Worm (Caenorhabditis elegans) whole organism, mixed stage, embryonic: Measurements from ENCODE around the gene nas-3.

ENCODE experiments used
- M03D4.4 ChIP-seq: sonication (generic microtip); optimal IDR thresholded peaks from 2 replicates; lab custom pipeline; 2017; ENCODE audit warnings: mild to moderate bottlenecking, missing genetic modification characterization, missing compliant biosample characterization
- bed-3 ChIP-seq: fragments of 200-800 bp; sonication (Bioruptor generic); optimal IDR thresholded peaks from 3 replicates; lab custom pipeline; 2018; ENCODE audit warnings: mild to moderate bottlenecking, missing genetic modification characterization, moderate library complexity, missing compliant biosample characterization
- ceh-39 ChIP-seq: fragments of 150-350 bp; optimal IDR thresholded peaks from 2 replicates; lab custom pipeline; 2014; ENCODE audit warnings: missing biosample characterization, missing genetic modification characterization
- ceh-43 ChIP-seq: fragments of 200-800 bp; sonication (Bioruptor generic); optimal IDR thresholded peaks from 2 replicates; lab custom pipeline; 2018; ENCODE audit warnings: mild to moderate bottlenecking, missing genetic modification characterization, moderate library complexity, missing compliant biosample characterization
- ceh-83 ChIP-seq: fragments of 200-800 bp; sonication (Bioruptor generic); optimal IDR thresholded peaks from 2 replicates; lab custom pipeline; 2018; ENCODE audit warnings: mild to moderate bottlenecking, missing genetic modification characterization, missing compliant biosample characterization
- ces-1 ChIP-seq: fragments of 150-350 bp; optimal IDR thresholded peaks from 2 replicates; lab custom pipeline; 2014; ENCODE audit warnings: missing biosample characterization, missing genetic modification reagents, missing genetic modification characterization
- cnd-1 ChIP-seq: fragments of 200-800 bp; sonication (Bioruptor generic); optimal IDR thresholded peaks from 2 replicates; lab custom pipeline; 2018; ENCODE audit warnings: mild to moderate bottlenecking, missing genetic modification characterization, missing compliant biosample characterization
- drap-1 ChIP-seq: fragments of 200-800 bp; sonication (Bioruptor generic); optimal IDR thresholded peaks from 3 replicates; lab custom pipeline; 2018; ENCODE audit warnings: mild to moderate bottlenecking, missing genetic modification characterization, missing compliant biosample characterization
- elt-1 ChIP-seq: sonication (generic microtip); optimal IDR thresholded peaks from 2 replicates; lab custom pipeline; 2017; ENCODE audit warnings: missing genetic modification characterization, mild to moderate bottlenecking, missing compliant biosample characterization, antibody characterized with exemption, moderate library complexity, borderline replicate concordance; ENCODE audit not compliant: insufficient read depth
- elt-3 ChIP-seq: fragments of 150-350 bp; optimal IDR thresholded peaks from 2 replicates; lab custom pipeline; 2014; ENCODE audit warnings: missing biosample characterization, missing genetic modification characterization
- flh-1 ChIP-seq: fragments of 200-800 bp; sonication (Bioruptor generic); optimal IDR thresholded peaks from 2 replicates; lab custom pipeline; 2018; ENCODE audit warnings: mild to moderate bottlenecking, missing genetic modification characterization, moderate library complexity, missing compliant biosample characterization
- hlh-1 ChIP-seq: fragments of 150-350 bp; optimal IDR thresholded peaks from 2 replicates; lab custom pipeline; 2014; ENCODE audit warnings: missing biosample characterization, missing genetic modification reagents, missing genetic modification characterization
- lin-13 ChIP-seq: fragments of 150-350 bp; optimal IDR thresholded peaks from 2 replicates; lab custom pipeline; 2014; ENCODE audit warnings: missing biosample characterization, missing genetic modification characterization
- lin-32 ChIP-seq: fragments of 200-800 bp; sonication (Bioruptor generic); optimal IDR thresholded peaks from 2 replicates; lab custom pipeline; 2018; ENCODE audit warnings: mild to moderate bottlenecking, missing genetic modification characterization, missing compliant biosample characterization
- lsy-2 ChIP-seq: fragments of 150-350 bp; optimal IDR thresholded peaks from 2 replicates; lab custom pipeline; 2014; ENCODE audit warnings: missing biosample characterization, missing genetic modification characterization
- mab-5 ChIP-seq: fragments of 150-350 bp; optimal IDR thresholded peaks from 2 replicates; lab custom pipeline; 2014; ENCODE audit warnings: missing biosample characterization, missing genetic modification characterization
- mep-1 ChIP-seq: fragments of 150-350 bp; optimal IDR thresholded peaks from 2 replicates; lab custom pipeline; 2017; ENCODE audit warnings: missing biosample characterization, missing genetic modification reagents, missing genetic modification characterization, inconsistent platforms
- mls-2 ChIP-seq: sonication (generic microtip); optimal IDR thresholded peaks from 2 replicates; lab custom pipeline; 2016; ENCODE audit warnings: mild to moderate bottlenecking, missing genetic modification characterization, moderate library complexity, missing compliant biosample characterization
- nhr-12 ChIP-seq: fragments of 150-350 bp; optimal IDR thresholded peaks from 2 replicates; lab custom pipeline; 2014; ENCODE audit warnings: missing biosample characterization, missing genetic modification characterization
- nhr-2 ChIP-seq: fragments of 150-350 bp; optimal IDR thresholded peaks from 2 replicates; lab custom pipeline; 2014; ENCODE audit warnings: missing biosample characterization, missing genetic modification characterization
- nhr-237 ChIP-seq: fragments of 150-350 bp; optimal IDR thresholded peaks from 2 replicates; lab custom pipeline; 2014; ENCODE audit warnings: missing biosample characterization, missing genetic modification characterization
- nhr-76 ChIP-seq: sonication (generic microtip); optimal IDR thresholded peaks from 2 replicates; lab custom pipeline; 2017; ENCODE audit warnings: missing biosample characterization, missing genetic modification characterization
- pha-4 ChIP-seq: fragments of 150-350 bp; optimal IDR thresholded peaks from 2 replicates; lab custom pipeline; 2018; ENCODE audit warnings: missing biosample characterization, missing genetic modification reagents, missing genetic modification characterization
- sem-2 ChIP-seq: fragments of 200-800 bp; sonication (Bioruptor generic); optimal IDR thresholded peaks from 2 replicates; lab custom pipeline; 2018; ENCODE audit warnings: mild to moderate bottlenecking, missing genetic modification characterization, missing compliant biosample characterization
- snpc-4 ChIP-seq: fragments of 150-350 bp; optimal IDR thresholded peaks from 2 replicates; lab custom pipeline; 2014; ENCODE audit warnings: missing biosample characterization, missing genetic modification characterization
- sptf-1 ChIP-seq: sonication (generic microtip); optimal IDR thresholded peaks from 2 replicates; lab custom pipeline; 2017; ENCODE audit warnings: mild to moderate bottlenecking, missing genetic modification characterization, moderate library complexity, missing compliant biosample characterization
- tbx-8 ChIP-seq: fragments of 200-800 bp; sonication (Bioruptor generic); optimal IDR thresholded peaks from 2 replicates; lab custom pipeline; 2018; ENCODE audit warnings: mild to moderate bottlenecking, missing genetic modification characterization, moderate library complexity, missing compliant biosample characterization
- unc-120 ChIP-seq: sonication (generic microtip); optimal IDR thresholded peaks from 2 replicates; lab custom pipeline; 2017; ENCODE audit warnings: missing genetic modification characterization, missing compliant biosample characterization; ENCODE audit not compliant: poor library complexity, severe bottlenecking
- unc-39 ChIP-seq: fragments of 150-350 bp; optimal IDR thresholded peaks from 2 replicates; lab custom pipeline; 2014; ENCODE audit warnings: missing biosample characterization, missing genetic modification characterization
- zip-8 ChIP-seq: fragments of 150-350 bp; optimal IDR thresholded peaks from 2 replicates; lab custom pipeline; 2014; ENCODE audit warnings: missing biosample characterization, missing genetic modification characterization
- ztf-11 ChIP-seq: fragments of 150-350 bp; optimal IDR thresholded peaks from 2 replicates; lab custom pipeline; 2014; ENCODE audit warnings: missing biosample characterization, missing genetic modification characterization

nas-3 gene

DNA sequence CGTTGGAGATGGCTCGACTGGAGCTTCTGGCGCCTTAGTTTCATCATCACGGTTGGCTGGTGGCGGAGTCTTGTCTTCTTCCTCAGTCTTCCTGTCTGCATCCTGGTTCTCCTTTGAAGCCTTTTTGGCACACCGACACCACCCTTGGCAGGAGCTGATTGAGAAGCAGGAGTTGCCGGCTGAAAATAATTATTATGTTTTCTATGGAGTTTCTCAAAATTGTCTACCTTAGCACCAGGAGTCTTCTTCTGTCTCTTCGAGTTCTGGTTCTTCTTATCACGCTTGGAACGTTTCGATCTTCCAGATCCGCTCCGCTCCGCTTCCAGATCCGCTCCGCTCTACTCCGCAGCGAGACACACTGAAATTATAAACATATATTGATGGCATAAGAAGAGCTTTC lies 2.6 kb downstream of the nas-3 start, which contains the start of gene K06A4.6:
Gene K06A4.6 (minus strand): TSS at position 101 of the 400 bp plus-strand sequence.
- TF ChIP-seq elt-3 (tag; lab: Kevin White, UChicago) = no peak
- no peak for TF ChIP-seq ces-1 (GFP tag; lab: Kevin White, UChicago)
- TF ChIP-seq lin-13 (tag; lab: Kevin White, UChicago) = no peak
- TF ChIP-seq nhr-2 = no peak
- no peak for TF ChIP-seq drap-1
- no peak for TF ChIP-seq unc-120 (tag; lab: Kevin White, UChicago)
- no peak for TF ChIP-seq mls-2 (tag; lab: Kevin White, UChicago)
- TF ChIP-seq unc-39 (tag; lab: Kevin White, UChicago) = no peak
- TF ChIP-seq mab-5 (tag; lab: Kevin White, UChicago) = no peak
- TF ChIP-seq cnd-1 (tag; lab: Kevin White, UChicago) = no peak
- no peak for TF ChIP-seq nhr-12
- no peak for TF ChIP-seq sptf-1
- TF ChIP-seq bed-3 = no peak

DNA sequence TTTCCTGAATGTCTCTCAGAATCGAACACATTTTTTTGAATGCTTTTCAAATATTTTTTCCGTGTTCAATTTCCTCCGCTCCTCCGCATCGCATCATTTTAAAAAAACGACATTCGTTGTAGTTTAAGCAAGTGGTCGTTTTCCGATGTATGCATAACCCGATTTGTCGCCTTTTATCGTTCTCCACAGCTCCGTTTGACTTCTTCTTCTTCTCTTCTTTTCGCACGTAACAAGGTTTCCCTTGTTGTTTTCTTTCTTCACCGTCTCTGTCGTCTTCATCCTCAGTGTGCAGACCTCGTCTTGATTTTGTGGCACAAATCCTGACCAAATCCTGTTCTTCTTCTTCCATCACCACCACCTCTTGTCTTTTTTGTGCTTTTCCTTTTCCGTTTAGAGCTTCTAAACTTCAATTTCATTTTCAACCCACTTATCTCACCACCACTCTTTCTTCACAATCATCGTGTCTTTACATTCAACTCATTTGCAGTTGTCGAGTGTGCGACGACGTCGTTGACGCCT lies 5.8 kb downstream of the nas-3 start, which contains the start of gene K06A4.2:
Gene K06A4.2 (plus strand): TSS at position 469 of the 519 bp plus-strand sequence.
- no peak for TF ChIP-seq ceh-39 (tag; lab: Kevin White, UChicago)

DNA sequence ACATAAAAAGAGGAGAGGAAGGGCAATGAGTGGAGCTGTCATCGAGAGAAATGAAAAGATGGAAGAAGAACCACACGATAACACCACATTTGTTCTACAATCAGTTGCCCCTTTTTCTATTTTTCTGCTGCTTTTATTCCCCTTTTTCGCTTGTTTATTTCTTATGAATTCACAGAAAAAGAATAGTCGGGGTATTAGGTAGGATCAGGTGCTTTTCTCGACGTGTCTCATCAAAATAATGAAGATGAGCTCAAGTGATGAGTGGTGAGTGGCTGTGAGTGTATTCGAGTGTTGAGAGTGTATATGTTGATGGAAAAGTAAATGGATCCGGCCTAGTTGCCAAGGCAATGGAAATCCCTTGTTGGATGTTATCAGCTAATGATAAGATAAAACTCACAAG lies 7.5 kb downstream of the nas-3 start:
- TF ChIP-seq bed-3 (no peak), nhr-76 (tag; lab: Kevin White, UChicago) (no peak), lsy-2 (tag; lab: Kevin White, UChicago) (no peak), ceh-43 (GFP tag; lab: Kevin White, UChicago) (no peak), snpc-4 (tag; lab: Kevin White, UChicago) (no peak), elt-1 (no peak), nhr-2 (no peak), flh-1 (GFP tag; lab: Kevin White, UChicago) (no peak), nhr-237 (tag; lab: Kevin White, UChicago) (no peak), zip-8 (tag; lab: Kevin White, UChicago) (no peak), unc-39 (tag; lab: Kevin White, UChicago) (no peak), mep-1 (tag; lab: Kevin White, UChicago) (no peak), sem-2 (GFP tag; lab: Kevin White, UChicago) (no peak)

DNA sequence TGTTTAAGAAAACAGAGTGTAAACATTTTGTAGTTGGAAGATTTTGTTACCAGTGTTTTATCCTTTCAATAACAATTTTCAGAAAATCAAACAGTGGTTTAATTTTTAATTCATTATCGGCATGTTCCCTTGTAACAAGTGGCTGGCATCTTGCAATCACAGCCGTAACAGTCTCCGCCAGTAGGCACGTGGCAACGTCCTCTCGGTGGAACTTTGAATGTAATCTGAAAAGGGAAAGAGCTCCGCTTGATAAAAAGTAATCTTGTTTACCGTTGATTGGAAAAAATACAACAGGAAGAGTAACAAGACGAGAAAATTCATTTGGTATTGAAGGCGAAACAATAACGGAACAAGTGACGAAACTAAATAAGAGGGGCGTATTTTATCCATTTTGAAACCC lies 11.4 kb downstream of the nas-3 start, which contains the start of gene K06A4.10:
Gene K06A4.10 (minus strand): TSS at position 390 of the 400 bp plus-strand sequence.
- TF ChIP-seq flh-1 (GFP tag; lab: Kevin White, UChicago) (no peak), pha-4 (no peak), tbx-8 (GFP tag; lab: Kevin White, UChicago) (no peak), sem-2 (GFP tag; lab: Kevin White, UChicago) (no peak), zip-8 (tag; lab: Kevin White, UChicago) (no peak), M03D4.4 (tag; lab: Kevin White, UChicago) (no peak), elt-3 (tag; lab: Kevin White, UChicago) (no peak), ceh-83 (GFP tag; lab: Kevin White, UChicago) (no peak), hlh-1 (no peak), nhr-76 (tag; lab: Kevin White, UChicago) (no peak), ceh-43 (GFP tag; lab: Kevin White, UChicago) (no peak), lin-13 (tag; lab: Kevin White, UChicago) (no peak), ces-1 (GFP tag; lab: Kevin White, UChicago) (no peak), nhr-2 (no peak), drap-1 (no peak), ceh-39 (tag; lab: Kevin White, UChicago) (no peak), snpc-4 (tag; lab: Kevin White, UChicago) (no peak), ztf-11 (tag; lab: Kevin White, UChicago) (no peak), unc-120 (tag; lab: Kevin White, UChicago) (no peak)

DNA sequence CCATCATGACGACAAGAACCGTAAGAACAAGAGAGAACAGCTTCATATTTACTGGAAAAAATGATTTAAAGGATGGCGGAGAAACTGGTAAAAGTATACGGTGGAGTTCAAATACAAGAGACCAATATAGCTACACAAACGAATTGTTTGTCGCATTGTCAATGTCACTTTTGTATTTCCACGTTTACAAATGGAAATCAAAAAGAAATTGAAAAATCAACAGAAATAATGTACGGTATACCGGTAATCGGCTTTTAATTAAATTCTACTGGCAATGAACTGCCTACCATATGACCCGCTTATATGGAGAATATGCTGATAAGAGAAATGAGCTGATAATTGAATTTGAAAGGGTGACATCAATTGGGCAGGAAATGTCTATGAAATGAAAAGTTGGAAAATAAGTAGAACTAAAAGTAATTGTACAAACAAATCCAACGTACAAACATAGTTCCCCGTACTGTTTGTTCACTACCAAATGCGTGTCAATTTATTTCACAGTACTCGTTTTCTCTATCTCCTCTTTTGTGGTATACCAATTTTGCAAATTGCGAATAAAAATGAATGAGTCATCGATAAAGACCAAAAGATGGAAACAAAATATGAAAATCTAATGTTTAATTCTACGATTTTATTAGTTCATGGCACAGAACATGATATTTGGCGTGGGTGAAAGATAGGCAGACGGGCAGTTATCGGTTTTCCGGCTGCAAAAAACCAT lies 13.6 kb downstream of the nas-3 start, which contains the start of gene K06A4.7:
Gene K06A4.7 (minus strand): TSS at position 51 of the 721 bp plus-strand sequence.
- no peak for TF ChIP-seq ceh-43 (GFP tag; lab: Kevin White, UChicago)
- no peak for TF ChIP-seq lin-32 (GFP tag; lab: Kevin White, UChicago)
- TF ChIP-seq M03D4.4 (tag; lab: Kevin White, UChicago) = no peak
- TF ChIP-seq lsy-2 (tag; lab: Kevin White, UChicago) = no peak
- TF ChIP-seq unc-39 (tag; lab: Kevin White, UChicago) = no peak
- no peak for TF ChIP-seq snpc-4 (tag; lab: Kevin White, UChicago)
- no peak for TF ChIP-seq ceh-39 (tag; lab: Kevin White, UChicago)
- TF ChIP-seq drap-1 = no peak
- no peak for TF ChIP-seq sem-2 (GFP tag; lab: Kevin White, UChicago)
- no peak for TF ChIP-seq mls-2 (tag; lab: Kevin White, UChicago)
- no peak for TF ChIP-seq bed-3
- no peak for TF ChIP-seq hlh-1
- TF ChIP-seq lin-13 (tag; lab: Kevin White, UChicago) = no peak
- no peak for TF ChIP-seq mab-5 (tag; lab: Kevin White, UChicago)
- TF ChIP-seq flh-1 (GFP tag; lab: Kevin White, UChicago) = no peak
